Fruit fly (Drosophila melanogaster): ENCODE measurements around the gene CG34428.

Gene CG34428

dm6 chr3L:13044335-13044814, 17.2 kb upstream of the CG34428 start, which contains the start of gene Syx13 (continued):
- TF ChIP-seq amos (GFP tag; IDR thresholded peaks at IDR 0.05; ENCODE audit: partially characterized antibody), result peak; percentile 79
- no peak for TF ChIP-seq abd-A (tag; optimal IDR thresholded peaks at IDR 0.05)
- TF ChIP-seq Med (GFP tag), result peak; percentile 79
- TF ChIP-seq CG12659 (GFP tag; optimal IDR thresholded peaks at IDR 0.05), result peak; percentile 84
- TF ChIP-seq CG9797 (GFP tag; optimal IDR thresholded peaks at IDR 0.05), result peak; percentile 91
- 0 out of 2 replicates have a peak, but pooled peaks have one; percentile 51 for TF ChIP-seq sob (GFP tag; IDR thresholded peaks at IDR 0.05)
- TF ChIP-seq CG7556 (GFP tag; optimal IDR thresholded peaks at IDR 0.05), result no peak
- no peak for TF ChIP-seq al (GFP tag; IDR thresholded peaks at IDR 0.05)
- TF ChIP-seq CG4360 (GFP tag; IDR thresholded peaks at IDR 0.05), result peak; percentile 99
- no peak for TF ChIP-seq CG6175 (GFP tag; IDR thresholded peaks at IDR 0.05)
- no peak for TF ChIP-seq cas (GFP tag; IDR thresholded peaks at IDR 0.05)
- TF ChIP-seq dysf (GFP tag; IDR thresholded peaks at IDR 0.05), result no peak
- TF ChIP-seq pum (GFP tag; optimal IDR thresholded peaks at IDR 0.05), result no peak
- no peak for TF ChIP-seq sc (optimal IDR thresholded peaks at IDR 0.05)
- TF ChIP-seq sc (GFP tag; optimal IDR thresholded peaks at IDR 0.05), result no peak
- peak; percentile 59; the same call in 1 of the 3 replicates for TF ChIP-seq sr (GFP tag; IDR thresholded peaks at IDR 0.05)
- no peak for TF ChIP-seq jing (GFP tag; optimal IDR thresholded peaks at IDR 0.05)
- TF ChIP-seq CTCF (GFP tag; optimal IDR thresholded peaks at IDR 0.05), result peak; percentile 20
- TF ChIP-seq rib (GFP tag; IDR thresholded peaks at IDR 0.05), result 0 out of 2 replicates have a peak, but pooled peaks have one; percentile 14
- TF ChIP-seq mam (GFP tag; optimal IDR thresholded peaks at IDR 0.05), result no peak
- TF ChIP-seq CG1832 (GFP tag; optimal IDR thresholded peaks at IDR 0.05), result no peak
- no peak for TF ChIP-seq CG8359 (GFP tag; optimal IDR thresholded peaks at IDR 0.05; ENCODE audit: borderline replicate concordance)
- peak; percentile 28 for TF ChIP-seq stwl (tag; optimal IDR thresholded peaks at IDR 0.05)
- peak in 1 of 2 experiments; percentile 8 for TF ChIP-seq Pdp1 (GFP tag; optimal IDR thresholded peaks at IDR 0.05)
- no peak for TF ChIP-seq Hand (GFP tag; optimal IDR thresholded peaks at IDR 0.05)
- TF ChIP-seq Fer2 (tag; optimal IDR thresholded peaks at IDR 0.05), result no peak
- no peak for TF ChIP-seq D (optimal IDR thresholded peaks at IDR 0.05)
- TF ChIP-seq D (GFP tag; optimal IDR thresholded peaks at IDR 0.05), result no peak
- TF ChIP-seq corto (GFP tag; optimal IDR thresholded peaks at IDR 0.05), result no peak
- TF ChIP-seq NFAT (GFP tag; IDR thresholded peaks at IDR 0.05), result no peak
- TF ChIP-seq chif (GFP tag; optimal IDR thresholded peaks at IDR 0.05), result no peak
- 0 out of 2 replicates have a peak, but pooled peaks have one; percentile 41 for TF ChIP-seq chm (GFP tag; IDR thresholded peaks at IDR 0.05)
- no peak for TF ChIP-seq Optix (GFP tag; IDR thresholded peaks at IDR 0.05)
- TF ChIP-seq crc (GFP tag; optimal IDR thresholded peaks at IDR 0.05), result no peak
- no peak for TF ChIP-seq CG1233 (GFP tag; optimal IDR thresholded peaks at IDR 0.05)
- TF ChIP-seq ro (GFP tag; IDR thresholded peaks at IDR 0.05), result no peak
- TF ChIP-seq Hmr (GFP tag; optimal IDR thresholded peaks at IDR 0.05), result peak; percentile 47
- no peak for TF ChIP-seq Poxn (GFP tag; IDR thresholded peaks at IDR 0.05)
- no peak for TF ChIP-seq her (GFP tag; optimal IDR thresholded peaks at IDR 0.05)
- no peak for TF ChIP-seq Taf1 (GFP tag; IDR thresholded peaks at IDR 0.05)
- no peak for TF ChIP-seq tin (GFP tag; optimal IDR thresholded peaks at IDR 0.05)
- TF ChIP-seq HLH54F (GFP tag; optimal IDR thresholded peaks at IDR 0.05), result no peak
- TF ChIP-seq Spps (tag; optimal IDR thresholded peaks at IDR 0.05), result peak; percentile 5
- TF ChIP-seq CG8290 (GFP tag; optimal IDR thresholded peaks at IDR 0.05), result no peak
- peak in 1 of 2 experiments; percentile 48 for TF ChIP-seq CG8290 (tag; optimal IDR thresholded peaks at IDR 0.05)
- TF ChIP-seq ci (GFP tag; IDR thresholded peaks at IDR 0.05), result peak; percentile 25; the same call in 2 of the 3 replicates
- no peak for TF ChIP-seq insv (GFP tag; optimal IDR thresholded peaks at IDR 0.05)
- TF ChIP-seq CrebB (tag; optimal IDR thresholded peaks at IDR 0.05), result peak; percentile 14
- TF ChIP-seq fd102C (GFP tag; optimal IDR thresholded peaks at IDR 0.05), result no peak
- TF ChIP-seq pzg (GFP tag; optimal IDR thresholded peaks at IDR 0.05), result peak; percentile 87
- no peak for TF ChIP-seq Neu2 (GFP tag; optimal IDR thresholded peaks at IDR 0.05; ENCODE audit: borderline replicate concordance)
- TF ChIP-seq CG12744 (GFP tag; optimal IDR thresholded peaks at IDR 0.05), result no peak
- no peak for TF ChIP-seq CG11696 (GFP tag; IDR thresholded peaks at IDR 0.05)

Data from whole organism, embryonic.